Worm (Caenorhabditis elegans) whole organism, L4 larva: ENCODE data around the gene T22B7.22.

Experiments
- F44E2.7 ChIP-seq: fragments of 200-800 bp; sonication (Bioruptor generic); IDR thresholded peaks from 2 replicates; pipeline ENCODE4 v2.1.2; 2022; ENCODE audit warnings: missing genetic modification characterization, missing compliant biosample characterization
- F49E8.2 ChIP-seq: sonication (generic microtip); optimal IDR thresholded peaks from 2 replicates; lab custom pipeline; 2016; ENCODE audit warnings: missing compliant biosample characterization, mild to moderate bottlenecking, missing genetic modification characterization, borderline replicate concordance
- Y48G9A.11 ChIP-seq: fragments of 200-800 bp; sonication (Bioruptor generic); IDR thresholded peaks from 2 replicates; pipeline ENCODE4 v1.3.6; 2022; ENCODE audit warnings: missing genetic modification reagents, missing genetic modification characterization, missing compliant biosample characterization
- aha-1 ChIP-seq: fragments of 150-350 bp; peaks from one replicate; lab custom pipeline; 2014; ENCODE audit warnings: missing biosample characterization, missing genetic modification characterization
- ama-1 ChIP-seq: fragments of 150-350 bp; optimal IDR thresholded peaks from 2 replicates; lab custom pipeline; 2014; ENCODE audit warnings: inconsistent platforms, mixed read lengths
- arid-1 ChIP-seq: fragments of 200-800 bp; sonication (Bioruptor generic); conservative IDR thresholded peaks from 2 replicates; pipeline ENCODE4 v1.3.6; 2022; ENCODE audit warnings: missing genetic modification reagents, missing genetic modification characterization, missing compliant biosample characterization
- ceh-28 ChIP-seq: fragments of 150-350 bp; optimal IDR thresholded peaks from 2 replicates; lab custom pipeline; 2014; ENCODE audit warnings: missing biosample characterization, missing genetic modification reagents, missing genetic modification characterization
- ceh-32 ChIP-seq: sonication (generic microtip); optimal IDR thresholded peaks from 2 replicates; lab custom pipeline; 2016; ENCODE audit warnings: mild to moderate bottlenecking, missing genetic modification characterization, missing compliant biosample characterization; ENCODE audit not compliant: poor library complexity
- ceh-62 ChIP-seq: sonication (generic microtip); optimal IDR thresholded peaks from 2 replicates; lab custom pipeline; 2017; ENCODE audit warnings: missing biosample characterization, missing genetic modification characterization
- ces-1 ChIP-seq: fragments of 150-350 bp; sonication (generic microtip); optimal IDR thresholded peaks from 4 replicates; lab custom pipeline; 2014; ENCODE audit warnings: missing biosample characterization, missing genetic modification reagents, missing genetic modification characterization
- daf-12 ChIP-seq: fragments of 150-350 bp; optimal IDR thresholded peaks from 2 replicates; lab custom pipeline; 2014; ENCODE audit warnings: missing biosample characterization, missing genetic modification reagents, missing genetic modification characterization
- daf-16 ChIP-seq, 3 experiments: sonication (generic microtip); optimal IDR thresholded peaks; 2 replicates each; lab custom pipeline; 2016 to 2017; ENCODE audit warnings: missing genetic modification characterization in 3 of 3, missing genetic modification reagents in 3 of 3, mild to moderate bottlenecking in 2 of 3, missing compliant biosample characterization in 2 of 3, missing biosample characterization in 1 of 3, moderate library complexity in 1 of 3
- daf-19 ChIP-seq: fragments of 200-800 bp; sonication (Bioruptor generic); conservative IDR thresholded peaks from 2 replicates; pipeline ENCODE4 v1.3.6; 2022; ENCODE audit warnings: missing genetic modification characterization, missing compliant biosample characterization
- dmd-8 ChIP-seq: fragments of 200-800 bp; sonication (Bioruptor generic); IDR thresholded peaks from 2 replicates; pipeline ENCODE4 v1.3.6; 2022; ENCODE audit warnings: missing genetic modification characterization, missing compliant biosample characterization
- dpl-1 ChIP-seq: fragments of 150-350 bp; optimal IDR thresholded peaks from 2 replicates; lab custom pipeline; 2014; ENCODE audit warnings: missing biosample characterization, missing genetic modification reagents, missing genetic modification characterization
- dve-1 ChIP-seq: sonication (generic microtip); optimal IDR thresholded peaks from 2 replicates; lab custom pipeline; 2017; ENCODE audit warnings: antibody characterized with exemption, mild to moderate bottlenecking, missing genetic modification characterization, missing compliant biosample characterization; ENCODE audit not compliant: insufficient read depth
- fos-1 ChIP-seq: fragments of 150-350 bp; optimal IDR thresholded peaks from 2 replicates; lab custom pipeline; 2014; ENCODE audit warnings: missing biosample characterization, missing genetic modification characterization
- hlh-11 ChIP-seq: fragments of 200-800 bp; sonication (Bioruptor generic); optimal IDR thresholded peaks from 2 replicates; lab custom pipeline; 2018; ENCODE audit warnings: mild to moderate bottlenecking, missing genetic modification characterization, missing compliant biosample characterization
- jun-1 ChIP-seq: fragments of 150-350 bp; optimal IDR thresholded peaks from 2 replicates; lab custom pipeline; 2014; ENCODE audit warnings: missing biosample characterization, missing genetic modification reagents, missing genetic modification characterization
- lsy-2 ChIP-seq, 2 experiments: fragments of 150-350 bp in 1 of 2; sonication (generic microtip) in 1 of 2; optimal IDR thresholded peaks; 2 replicates each; lab custom pipeline; 2014 to 2017; ENCODE audit warnings: missing biosample characterization in 2 of 2, missing genetic modification characterization in 2 of 2
- madf-5 ChIP-seq, 2 experiments: fragments of 200-800 bp; sonication (Bioruptor generic); IDR thresholded peaks; 2 replicates each; pipeline ENCODE4 v1.3.6; 2022; ENCODE audit warnings: missing compliant biosample characterization in 2 of 2, missing genetic modification characterization in 2 of 2
- mdt-29 ChIP-seq: fragments of 200-800 bp; sonication (Bioruptor generic); IDR thresholded peaks from 2 replicates; pipeline ENCODE4 v1.3.6; 2022; ENCODE audit warnings: missing genetic modification reagents, missing genetic modification characterization, missing compliant biosample characterization
- mep-1 ChIP-seq: fragments of 150-350 bp; sonication (generic microtip); optimal IDR thresholded peaks from 3 replicates; lab custom pipeline; 2014; ENCODE audit warnings: missing biosample characterization, missing genetic modification characterization
- nhr-11 ChIP-seq: fragments of 150-350 bp; optimal IDR thresholded peaks from 2 replicates; lab custom pipeline; 2014; ENCODE audit warnings: missing biosample characterization, missing genetic modification characterization
- nhr-111 ChIP-seq: fragments of 200-800 bp; sonication (Bioruptor generic); optimal IDR thresholded peaks from 2 replicates; lab custom pipeline; 2018; ENCODE audit warnings: mild to moderate bottlenecking, missing genetic modification characterization, missing compliant biosample characterization
- nhr-237 ChIP-seq: sonication (generic microtip); optimal IDR thresholded peaks from 2 replicates; lab custom pipeline; 2017; ENCODE audit warnings: missing biosample characterization, missing genetic modification characterization
- nhr-28 ChIP-seq: fragments of 150-350 bp; optimal IDR thresholded peaks from 2 replicates; lab custom pipeline; 2014; ENCODE audit warnings: missing biosample characterization, missing genetic modification characterization
- nhr-42 ChIP-seq: fragments of 200-800 bp; sonication (Bioruptor generic); IDR thresholded peaks from 2 replicates; pipeline ENCODE4 v1.3.6; 2022; ENCODE audit warnings: missing genetic modification characterization, missing compliant biosample characterization
- nhr-48 ChIP-seq: sonication (generic microtip); optimal IDR thresholded peaks from 2 replicates; lab custom pipeline; 2016; ENCODE audit warnings: mild to moderate bottlenecking, missing genetic modification characterization, missing compliant biosample characterization
- nhr-6 ChIP-seq: fragments of 150-350 bp; optimal IDR thresholded peaks from 2 replicates; lab custom pipeline; 2014; ENCODE audit warnings: missing biosample characterization, missing genetic modification characterization
- pha-4 ChIP-seq, 2 experiments: fragments of 150-350 bp in 1 of 2; fragments of 200-800 bp in 1 of 2; sonication (Bioruptor generic) in 1 of 2; IDR thresholded peaks in 1 of 2; optimal IDR thresholded peaks in 1 of 2; 2 replicates each; pipeline versions ENCODE4 v1.3.6 to Lab custom; 2014 to 2022; ENCODE audit warnings: missing genetic modification characterization in 2 of 2, missing genetic modification reagents in 2 of 2, missing biosample characterization in 1 of 2, missing compliant biosample characterization in 1 of 2
- php-3 ChIP-seq: fragments of 200-800 bp; sonication (Bioruptor generic); IDR thresholded peaks from 2 replicates; pipeline ENCODE4 v1.3.6; 2022; ENCODE audit warnings: missing genetic modification reagents, missing genetic modification characterization, missing compliant biosample characterization
- pqm-1 ChIP-seq: sonication (generic microtip); optimal IDR thresholded peaks from 2 replicates; lab custom pipeline; 2017; ENCODE audit warnings: missing biosample characterization, missing genetic modification characterization
- rbr-2 ChIP-seq: sonication (generic microtip); optimal IDR thresholded peaks from 2 replicates; lab custom pipeline; 2016; ENCODE audit warnings: missing genotype, missing genetic modification characterization, missing compliant biosample characterization
- skn-1 ChIP-seq: fragments of 150-350 bp; optimal IDR thresholded peaks from 2 replicates; lab custom pipeline; 2014; ENCODE audit warnings: missing biosample characterization, missing genetic modification characterization
- spr-1 ChIP-seq: sonication (generic microtip); optimal IDR thresholded peaks from 2 replicates; lab custom pipeline; 2016; ENCODE audit warnings: mild to moderate bottlenecking, missing genetic modification characterization, missing compliant biosample characterization
- unc-62 ChIP-seq, 3 experiments: fragments of 150-350 bp in 1 of 3; sonication (generic microtip); optimal IDR thresholded peaks in 2 of 3; peaks in 1 of 3; 1 replicate in 1 of 3; 2 replicates in 2 of 3; lab custom pipeline; 2014 to 2017; ENCODE audit warnings: missing biosample characterization in 3 of 3, missing genetic modification characterization in 3 of 3, missing genetic modification reagents in 3 of 3, missing genotype in 1 of 3
- zag-1 ChIP-seq: fragments of 150-350 bp; optimal IDR thresholded peaks from 2 replicates; lab custom pipeline; 2014; ENCODE audit warnings: missing biosample characterization, missing genetic modification characterization
- zfp-3 ChIP-seq: fragments of 200-800 bp; sonication (Bioruptor generic); conservative IDR thresholded peaks from 2 replicates; pipeline ENCODE4 v1.3.6; 2022; ENCODE audit warnings: missing genetic modification reagents, missing genetic modification characterization, missing compliant biosample characterization
- zip-2 ChIP-seq: fragments of 150-350 bp; optimal IDR thresholded peaks from 2 replicates; lab custom pipeline; 2014; ENCODE audit warnings: missing biosample characterization, missing genetic modification characterization

The T22B7.22 gene

ce11 chrX:5669733-5670132 lies 10.0 kb downstream of the T22B7.22 start (continued):
- no peak for TF ChIP-seq daf-19 (GFP tag; lab: Robert Waterston, UW)
- no peak for TF ChIP-seq mdt-29 (GFP tag; lab: Robert Waterston, UW)
- no peak for TF ChIP-seq Y48G9A.11
- TF ChIP-seq spr-1 (tag; lab: Kevin White, UChicago): no peak

- no peak for TF ChIP-seq rbr-2 (tag; lab: Kevin White, UChicago)
- no peak for TF ChIP-seq dve-1 (tag; lab: Kevin White, UChicago)
- no peak for TF ChIP-seq mep-1 (tag; lab: Kevin White, UChicago)
- TF ChIP-seq pqm-1 (tag; lab: Kevin White, UChicago): peak; percentile 61
- TF ChIP-seq nhr-6: no peak
- 0 out of 2 replicates have a peak, but pooled peaks have one; percentile 40 for TF ChIP-seq php-3
- TF ChIP-seq skn-1 (tag; lab: Kevin White, UChicago): no peak
- no peak for TF ChIP-seq jun-1 (tag; lab: Kevin White, UChicago)
- TF ChIP-seq nhr-28 (tag; lab: Kevin White, UChicago): peak; percentile 18
- TF ChIP-seq zfp-3 (GFP tag; lab: Robert Waterston, UW): no peak
- no peak for TF ChIP-seq ceh-62 (tag; lab: Kevin White, UChicago)
- no peak for TF ChIP-seq daf-16 (GFP tag; optimal IDR thresholded peaks at IDR 0.05; lab: Kevin White, UChicago)
- TF ChIP-seq daf-16 (tag; optimal IDR thresholded peaks at IDR 0.05; lab: Kevin White, UChicago): peak; percentile 53
- no peak for TF ChIP-seq ceh-28 (tag; lab: Kevin White, UChicago)
These were observed 11.1 kb downstream of the T22B7.22 start for ce11 chrX:5670829-5671228.

- TF ChIP-seq unc-62 (GFP tag; optimal IDR thresholded peaks at IDR 0.05 in 1 of 2; lab: Kevin White, UChicago) (peak in 1 of 2 experiments; percentile 12), unc-62 (tag; optimal IDR thresholded peaks at IDR 0.05; lab: Kevin White, UChicago) (no peak), F49E8.2 (no peak), spr-1 (tag; lab: Kevin White, UChicago) (no peak), nhr-111 (GFP tag; lab: Kevin White, UChicago) (no peak), aha-1 (peak; percentile 91)
These were observed 12.8 kb downstream of the T22B7.22 start for ce11 chrX:5672615-5673014.

- TF ChIP-seq Y48G9A.11 (no peak), ama-1 (no peak), nhr-42 (GFP tag; lab: Robert Waterston, UW) (no peak)
These were observed 20.4 kb downstream of the T22B7.22 start, which contains the start of gene set-19 for ce11 chrX:5680125-5680524. Gene set-19 (minus strand): TSS chrX:5680225.

DNA sequence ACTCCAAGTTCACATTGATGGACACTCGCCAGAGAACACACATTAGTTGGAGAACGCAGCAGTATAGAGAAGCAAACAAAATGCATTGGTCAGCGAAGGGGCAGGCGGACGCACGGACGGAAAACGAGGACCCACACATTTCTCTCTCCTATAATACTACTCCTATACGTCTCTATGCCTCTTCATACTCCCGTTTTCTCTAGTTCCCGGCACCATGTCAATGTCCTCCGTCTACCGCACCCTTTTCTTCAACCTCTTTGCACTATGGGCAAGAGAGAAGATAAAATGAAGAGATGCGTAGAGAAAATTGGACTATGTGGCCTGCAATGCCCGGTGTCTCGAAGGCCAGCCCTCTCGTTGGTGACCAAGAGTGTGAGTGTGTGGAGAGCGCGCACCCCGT lies 26.3 kb downstream of the T22B7.22 start, which contains the start of gene set-20:
set-20 (minus strand) TSS at position 94 of the 400 bp plus-strand sequence.
- TF ChIP-seq fos-1: no peak
- TF ChIP-seq ces-1 (GFP tag; lab: Kevin White, UChicago): no peak
- TF ChIP-seq daf-12 (tag; lab: Kevin White, UChicago): no peak
- TF ChIP-seq nhr-237 (tag; lab: Kevin White, UChicago): no peak
- TF ChIP-seq zfp-3 (GFP tag; lab: Robert Waterston, UW): no peak
- no peak for TF ChIP-seq madf-5 (GFP tag; IDR thresholded peaks at IDR 0.05; lab: Robert Waterston, UW)
- no peak for TF ChIP-seq dpl-1 (GFP tag; lab: Kevin White, UChicago)
- peak; percentile 0 for TF ChIP-seq zip-2 (tag; lab: Kevin White, UChicago)
- TF ChIP-seq daf-19 (GFP tag; lab: Robert Waterston, UW): no peak
- TF ChIP-seq pqm-1 (tag; lab: Kevin White, UChicago): no peak
- peak; percentile 80 for TF ChIP-seq rbr-2 (tag; lab: Kevin White, UChicago)
- TF ChIP-seq nhr-48 (tag; lab: Kevin White, UChicago): no peak
- no peak for TF ChIP-seq zag-1 (tag; lab: Kevin White, UChicago)
- no peak for TF ChIP-seq ceh-32
- TF ChIP-seq dve-1 (tag; lab: Kevin White, UChicago): peak; percentile 45
- no peak for TF ChIP-seq php-3
- peak in 1 of 2 experiments; percentile 52 for TF ChIP-seq lsy-2 (tag; optimal IDR thresholded peaks at IDR 0.05; lab: Kevin White, UChicago)
- no peak for TF ChIP-seq nhr-111 (GFP tag; lab: Kevin White, UChicago)
- no peak for TF ChIP-seq pha-4 (GFP tag; IDR thresholded peaks at IDR 0.05; lab: Robert Waterston, UW)
- TF ChIP-seq pha-4 (tag; optimal IDR thresholded peaks at IDR 0.05; lab: Kevin White, UChicago): peak; percentile 52
- no peak for TF ChIP-seq skn-1 (tag; lab: Kevin White, UChicago)
- TF ChIP-seq aha-1: peak; percentile 67
- TF ChIP-seq nhr-6: peak; percentile 41
- no peak for TF ChIP-seq nhr-11 (tag; lab: Kevin White, UChicago)
- TF ChIP-seq nhr-42 (GFP tag; lab: Robert Waterston, UW): no peak
- no peak for TF ChIP-seq F44E2.7 (GFP tag; lab: Robert Waterston, UW)
- TF ChIP-seq dmd-8 (GFP tag; lab: Robert Waterston, UW): 0 out of 2 replicates have a peak, but pooled peaks have one; percentile 7
- TF ChIP-seq arid-1 (GFP tag; lab: Robert Waterston, UW): no peak
- TF ChIP-seq unc-62 (GFP tag; optimal IDR thresholded peaks at IDR 0.05 in 1 of 2; lab: Kevin White, UChicago): peak in 1 of 2 experiments; percentile 99
- no peak for TF ChIP-seq unc-62 (tag; optimal IDR thresholded peaks at IDR 0.05; lab: Kevin White, UChicago)
- TF ChIP-seq daf-16 (GFP tag; optimal IDR thresholded peaks at IDR 0.05; lab: Kevin White, UChicago): no peak
- TF ChIP-seq daf-16 (tag; optimal IDR thresholded peaks at IDR 0.05; lab: Kevin White, UChicago): no peak
- TF ChIP-seq hlh-11 (tag; lab: Kevin White, UChicago): peak; percentile 76
